Worm (Caenorhabditis elegans) whole organism, L4 larva: ENCODE data around the gene oac-23.

Experiments
- aly-2 ChIP-seq: sonication (generic microtip); optimal IDR thresholded peaks from 2 replicates; lab custom pipeline; 2018; ENCODE audit warnings: missing biosample characterization, missing genetic modification characterization
- daf-16 ChIP-seq, 3 experiments: sonication (generic microtip); optimal IDR thresholded peaks; 2 replicates each; lab custom pipeline; 2016 to 2017; ENCODE audit warnings: missing genetic modification characterization in 3 of 3, missing genetic modification reagents in 3 of 3, mild to moderate bottlenecking in 2 of 3, missing compliant biosample characterization in 2 of 3, missing biosample characterization in 1 of 3, moderate library complexity in 1 of 3
- lin-13 ChIP-seq: fragments of 150-350 bp; optimal IDR thresholded peaks from 2 replicates; lab custom pipeline; 2014; ENCODE audit warnings: missing biosample characterization, missing genetic modification reagents, missing genetic modification characterization
- unc-130 ChIP-seq: sonication (generic microtip); optimal IDR thresholded peaks from 2 replicates; lab custom pipeline; 2016; ENCODE audit warnings: missing genetic modification reagents, missing genetic modification characterization, missing compliant biosample characterization
- unc-39 ChIP-seq: sonication (generic microtip); optimal IDR thresholded peaks from 2 replicates; lab custom pipeline; 2017; ENCODE audit warnings: missing biosample characterization, missing genetic modification characterization
- unc-62 ChIP-seq, 3 experiments: fragments of 150-350 bp in 1 of 3; sonication (generic microtip); optimal IDR thresholded peaks in 2 of 3; peaks in 1 of 3; 1 replicate in 1 of 3; 2 replicates in 2 of 3; lab custom pipeline; 2014 to 2017; ENCODE audit warnings: missing biosample characterization in 3 of 3, missing genetic modification characterization in 3 of 3, missing genetic modification reagents in 3 of 3, missing genotype in 1 of 3

- TF ChIP-seq unc-39 (tag; lab: Kevin White, UChicago): no peak
- TF ChIP-seq daf-16 (GFP tag; optimal IDR thresholded peaks at IDR 0.05; lab: Kevin White, UChicago): no peak
- TF ChIP-seq daf-16 (tag; optimal IDR thresholded peaks at IDR 0.05; lab: Kevin White, UChicago): no peak
- TF ChIP-seq unc-130 (GFP tag; lab: Kevin White, UChicago): no peak
- TF ChIP-seq unc-62 (GFP tag; optimal IDR thresholded peaks at IDR 0.05 in 1 of 2; lab: Kevin White, UChicago): no peak
- TF ChIP-seq unc-62 (tag; optimal IDR thresholded peaks at IDR 0.05; lab: Kevin White, UChicago): no peak
- no peak for TF ChIP-seq lin-13 (GFP tag; lab: Kevin White, UChicago)
- no peak for TF ChIP-seq aly-2 (tag; lab: Kevin White, UChicago)
Measured at ce11 chrIV:3906393-3906792, 25.2 kb downstream of the oac-23 start, which contains the start of gene F56D6.11.
